Worm (Caenorhabditis elegans) whole organism, L4 larva: ENCODE measurements around the gene C36C5.14.

Source experiments
- F26F4.8 ChIP-seq: fragments of 200-800 bp; sonication (Bioruptor generic); conservative IDR thresholded peaks from 2 replicates; pipeline ENCODE4 v1.3.6; 2022; ENCODE audit warnings: missing genetic modification characterization, missing compliant biosample characterization
- fos-1 ChIP-seq: fragments of 150-350 bp; optimal IDR thresholded peaks from 2 replicates; lab custom pipeline; 2014; ENCODE audit warnings: missing biosample characterization, missing genetic modification characterization
- hmg-1.1 ChIP-seq: fragments of 200-800 bp; sonication (Bioruptor generic); IDR thresholded peaks from 2 replicates; pipeline ENCODE4 v1.3.6; 2022; ENCODE audit warnings: missing genetic modification reagents, missing genetic modification characterization, missing compliant biosample characterization
- lin-13 ChIP-seq: fragments of 150-350 bp; optimal IDR thresholded peaks from 2 replicates; lab custom pipeline; 2014; ENCODE audit warnings: missing biosample characterization, missing genetic modification reagents, missing genetic modification characterization
- lin-15B ChIP-seq: fragments of 150-350 bp; sonication (generic microtip); optimal IDR thresholded peaks from 3 replicates; lab custom pipeline; 2014; ENCODE audit warnings: missing biosample characterization, missing genetic modification characterization
- lin-38 ChIP-seq: fragments of 200-800 bp; sonication (Bioruptor generic); IDR thresholded peaks from 2 replicates; pipeline ENCODE4 v1.3.6; 2022; ENCODE audit warnings: missing genetic modification reagents, missing genetic modification characterization, missing compliant biosample characterization
- madf-9 ChIP-seq: fragments of 200-800 bp; sonication (Bioruptor generic); conservative IDR thresholded peaks from 2 replicates; pipeline ENCODE4 v1.3.6; 2022; ENCODE audit warnings: missing genetic modification reagents, missing genetic modification characterization, missing compliant biosample characterization
- pha-4 ChIP-seq, 2 experiments: fragments of 150-350 bp in 1 of 2; fragments of 200-800 bp in 1 of 2; sonication (Bioruptor generic) in 1 of 2; IDR thresholded peaks in 1 of 2; optimal IDR thresholded peaks in 1 of 2; 2 replicates each; pipeline versions ENCODE4 v1.3.6 to Lab custom; 2014 to 2022; ENCODE audit warnings: missing genetic modification characterization in 2 of 2, missing genetic modification reagents in 2 of 2, missing biosample characterization in 1 of 2, missing compliant biosample characterization in 1 of 2
- rbr-2 ChIP-seq: sonication (generic microtip); optimal IDR thresholded peaks from 2 replicates; lab custom pipeline; 2016; ENCODE audit warnings: missing genotype, missing genetic modification characterization, missing compliant biosample characterization
- snpc-1.2 ChIP-seq: fragments of 200-800 bp; sonication (Bioruptor generic); IDR thresholded peaks from 2 replicates; pipeline ENCODE4 v1.3.6; 2022; ENCODE audit warnings: missing genetic modification reagents, missing genetic modification characterization, missing compliant biosample characterization
- spr-3 ChIP-seq: fragments of 200-800 bp; sonication (Bioruptor generic); optimal IDR thresholded peaks from 2 replicates; lab custom pipeline; 2018; ENCODE audit warnings: mild to moderate bottlenecking, missing genetic modification characterization, missing compliant biosample characterization
- tag-97 ChIP-seq: fragments of 200-800 bp; sonication (Bioruptor generic); IDR thresholded peaks from 2 replicates; pipeline ENCODE4 v1.3.6; 2022; ENCODE audit warnings: missing genetic modification characterization, missing compliant biosample characterization
- zag-1 ChIP-seq: fragments of 150-350 bp; optimal IDR thresholded peaks from 2 replicates; lab custom pipeline; 2014; ENCODE audit warnings: missing biosample characterization, missing genetic modification characterization
- zip-2 ChIP-seq: fragments of 150-350 bp; optimal IDR thresholded peaks from 2 replicates; lab custom pipeline; 2014; ENCODE audit warnings: missing biosample characterization, missing genetic modification characterization

ce11 chrV:3144494-3144893 lies 20.8 kb downstream of the C36C5.14 start, which contains the start of gene srab-10:
- TF ChIP-seq spr-3 (GFP tag; lab: Kevin White, UChicago) (no peak), rbr-2 (tag; lab: Kevin White, UChicago) (no peak), madf-9 (GFP tag; lab: Robert Waterston, UW) (no peak), fos-1 (tag; lab: Kevin White, UChicago) (no peak), F26F4.8 (GFP tag; lab: Robert Waterston, UW) (no peak), zip-2 (tag; lab: Kevin White, UChicago) (no peak), hmg-1.1 (GFP tag; lab: Robert Waterston, UW) (no peak), tag-97 (GFP tag; lab: Robert Waterston, UW) (no peak), lin-15B (tag; lab: Kevin White, UChicago) (no peak), pha-4 (GFP tag; IDR thresholded peaks at IDR 0.05; lab: Robert Waterston, UW) (no peak), pha-4 (tag; optimal IDR thresholded peaks at IDR 0.05; lab: Kevin White, UChicago) (no peak), snpc-1.2 (GFP tag; lab: Robert Waterston, UW) (no peak), zag-1 (tag; lab: Kevin White, UChicago) (no peak), lin-13 (no peak), lin-38 (GFP tag; lab: Robert Waterston, UW) (no peak)
